Worm (Caenorhabditis elegans): ENCODE data around the gene abts-2.

DNA sequence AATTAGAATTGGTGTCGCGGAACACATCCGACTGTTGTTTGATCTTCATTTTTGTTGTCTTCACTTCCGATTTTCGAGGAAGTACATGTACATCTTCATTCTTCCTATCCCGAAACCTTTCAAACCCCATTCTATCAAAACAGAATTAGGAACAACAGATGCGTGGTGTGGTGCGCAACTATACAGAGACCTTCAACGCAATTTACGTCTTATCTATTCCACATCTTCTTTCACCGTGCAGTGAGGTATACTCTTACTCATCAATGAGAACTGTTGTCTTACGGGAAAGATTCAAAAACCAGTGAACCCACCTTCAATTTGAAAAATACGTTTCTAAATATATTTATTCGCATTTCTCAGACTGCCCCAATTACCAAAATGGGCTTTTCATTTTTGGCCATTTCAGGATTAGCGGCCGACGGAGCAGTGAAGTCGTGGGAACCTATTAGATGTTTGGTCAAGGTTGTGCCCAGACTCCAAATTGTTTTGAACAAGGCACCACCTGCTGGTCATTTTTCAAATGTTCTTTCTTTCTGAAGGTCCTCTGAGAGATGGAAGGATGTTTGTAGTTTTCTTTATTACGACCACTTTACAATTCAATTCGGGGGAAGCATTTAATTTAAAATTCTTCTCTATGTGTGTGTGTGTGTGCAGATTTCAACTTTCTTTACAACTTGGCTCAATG is 21.5 kb downstream of the abts-2 start:
- TF ChIP-seq him-1 (tag; optimal IDR thresholded peaks at IDR 0.05) (no peak), dao-5 (tag; optimal IDR thresholded peaks at IDR 0.05) (no peak)

Measured in whole organism, L4/young adult.